Fruit fly (Drosophila melanogaster): ENCODE results near the gene Cox17.

Cox17 gene

DNA sequence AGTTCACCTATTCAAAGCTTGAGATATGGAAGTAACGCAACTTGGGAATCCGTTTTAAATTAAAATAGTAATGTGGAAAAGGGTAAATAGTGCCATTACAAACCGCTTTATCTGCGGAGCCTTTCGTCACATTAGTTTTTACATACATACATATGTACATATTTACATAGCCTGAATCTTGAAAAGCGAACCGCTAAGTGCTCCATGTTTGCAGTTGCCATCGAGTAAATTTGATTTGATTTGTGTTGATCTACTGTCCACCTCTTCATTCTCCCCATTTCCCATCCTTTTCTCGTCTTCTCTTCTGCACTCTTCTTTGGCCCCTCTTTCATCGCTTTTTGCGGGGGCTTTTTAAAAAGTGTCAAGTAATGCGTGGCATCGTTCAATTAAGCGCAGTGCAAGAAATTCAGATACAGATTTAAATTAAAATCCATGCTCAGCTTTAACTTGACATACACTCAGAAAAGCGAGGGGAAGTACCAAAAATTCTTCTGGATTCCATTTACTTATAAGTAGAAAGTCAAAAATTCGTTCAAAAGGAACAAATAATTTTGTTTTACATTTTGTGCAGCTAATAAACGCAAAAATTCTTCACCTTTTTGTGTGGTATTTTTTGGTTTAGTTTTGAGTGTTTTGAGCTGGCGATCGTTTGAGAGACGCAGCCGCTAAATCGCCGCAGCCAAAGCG, 41.3 kb downstream of the Cox17 start (continued):
- TF ChIP-seq CG32772 (GFP tag; IDR thresholded peaks at IDR 0.05) (no peak), CG8765 (GFP tag; IDR thresholded peaks at IDR 0.05) (no peak), Stat92E (GFP tag; optimal IDR thresholded peaks at IDR 0.05) (no peak), Oaz (GFP tag; IDR thresholded peaks at IDR 0.05) (no peak), Vsx1 (GFP tag; optimal IDR thresholded peaks at IDR 0.05) (peak; percentile 93), ems (GFP tag; optimal IDR thresholded peaks at IDR 0.05) (peak; percentile 52), emc (GFP tag; optimal IDR thresholded peaks at IDR 0.05) (peak; percentile 0), CG1647 (GFP tag; optimal IDR thresholded peaks at IDR 0.05) (peak; percentile 89), Sox100B (GFP tag; optimal IDR thresholded peaks at IDR 0.05) (peak; percentile 92), CkIIα-i1 (GFP tag; IDR thresholded peaks at IDR 0.05) (peak; percentile 44; the same call in 1 of the 2 replicates), Fer1 (GFP tag; optimal IDR thresholded peaks at IDR 0.05) (peak; percentile 86), Hmx (GFP tag; optimal IDR thresholded peaks at IDR 0.05) (no peak), CG17612 (GFP tag; IDR thresholded peaks at IDR 0.05) (peak; percentile 57; the same call in 1 of the 2 replicates), CG6791 (GFP tag; IDR thresholded peaks at IDR 0.05; ENCODE audit: partially characterized antibody) (no peak), B-H2 (GFP tag; optimal IDR thresholded peaks at IDR 0.05) (peak; percentile 40), CG4424 (GFP tag; optimal IDR thresholded peaks at IDR 0.05) (peak; percentile 67), CG11696 (GFP tag; IDR thresholded peaks at IDR 0.05) (0 out of 2 replicates have a peak, but pooled peaks have one; percentile 22), Ravus (GFP tag; IDR thresholded peaks at IDR 0.05) (no peak), gce (GFP tag; IDR thresholded peaks at IDR 0.05) (peak; percentile 90), gt (GFP tag; IDR thresholded peaks at IDR 0.05) (no peak), CG10565 (GFP tag; optimal IDR thresholded peaks at IDR 0.05) (peak; percentile 55), CG14965 (GFP tag; optimal IDR thresholded peaks at IDR 0.05; ENCODE audit: borderline replicate concordance) (peak; percentile 81), CG15601 (tag; optimal IDR thresholded peaks at IDR 0.05) (peak; percentile 94), ranshi (GFP tag; IDR thresholded peaks at IDR 0.05) (peak; percentile 74; the same call in 1 of the 2 replicates), Ets65A (GFP tag) (peak; percentile 17), dmrt99B (tag; optimal IDR thresholded peaks at IDR 0.05) (peak; percentile 86), sug (tag; optimal IDR thresholded peaks at IDR 0.05) (peak; percentile 45), Dp (GFP tag; optimal IDR thresholded peaks at IDR 0.05) (no peak), NfI (GFP tag; optimal IDR thresholded peaks at IDR 0.05) (peak; percentile 45), Meics (GFP tag; optimal IDR thresholded peaks at IDR 0.05) (peak; percentile 85), CG7786 (GFP tag; optimal IDR thresholded peaks at IDR 0.05) (peak; percentile 21), CG10321 (GFP tag; IDR thresholded peaks at IDR 0.05) (peak; percentile 44; the same call in 1 of the 2 replicates), mam (GFP tag; optimal IDR thresholded peaks at IDR 0.05) (peak; percentile 56), CG8478 (optimal IDR thresholded peaks at IDR 0.05) (no peak), CG11456 (GFP tag; IDR thresholded peaks at IDR 0.05) (peak; percentile 68; the same call in 2 of the 3 replicates), BtbVII (GFP tag; optimal IDR thresholded peaks at IDR 0.05) (peak; percentile 88), zfh2 (GFP tag; optimal IDR thresholded peaks at IDR 0.05) (no peak), Fer2 (tag; optimal IDR thresholded peaks at IDR 0.05) (peak; percentile 72), stwl (tag; optimal IDR thresholded peaks at IDR 0.05) (no peak), lbe (GFP tag; optimal IDR thresholded peaks at IDR 0.05) (peak; percentile 57), CG12744 (GFP tag; optimal IDR thresholded peaks at IDR 0.05) (peak; percentile 75), ac (GFP tag; optimal IDR thresholded peaks at IDR 0.05) (peak; percentile 71), CG32767 (GFP tag; IDR thresholded peaks at IDR 0.05) (peak; percentile 60), CG8944 (GFP tag; optimal IDR thresholded peaks at IDR 0.05) (peak; percentile 81), CG16779 (GFP tag; IDR thresholded peaks at IDR 0.05) (peak; percentile 41; the same call in 1 of the 2 replicates), Poxn (GFP tag; IDR thresholded peaks at IDR 0.05) (no peak), ro (GFP tag; IDR thresholded peaks at IDR 0.05) (no peak), wor (GFP tag; IDR thresholded peaks at IDR 0.05) (no peak), chif (GFP tag; optimal IDR thresholded peaks at IDR 0.05) (peak; percentile 59 to 89), eyg (GFP tag; optimal IDR thresholded peaks at IDR 0.05) (peak; percentile 76)

Measured in whole organism, embryonic.